Worm (Caenorhabditis elegans): Measurements from ENCODE around the gene pfd-4.

DNA sequence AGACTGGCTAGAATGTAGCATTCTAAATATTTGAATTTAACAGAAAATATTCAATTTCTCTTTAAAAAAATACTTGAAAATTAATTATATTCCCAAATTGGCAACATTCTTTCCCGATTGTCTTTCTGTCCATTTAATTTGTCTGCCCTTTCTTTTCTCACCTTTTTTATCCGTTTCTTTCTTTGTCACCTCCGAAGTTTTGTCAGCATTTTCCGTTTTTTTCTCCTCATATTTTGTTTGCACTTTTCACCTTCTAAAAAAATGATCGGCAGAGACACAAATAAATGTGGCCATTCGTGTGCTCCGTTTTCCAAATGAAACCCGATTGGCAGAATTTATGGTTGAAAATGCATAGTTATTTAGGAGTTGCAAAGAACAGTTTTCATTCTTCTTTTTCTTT, 1.1 kb downstream of the pfd-4 start:
- TF ChIP-seq hnd-1 (tag; optimal IDR thresholded peaks at IDR 0.05) (no peak), hmbx-1 (tag; optimal IDR thresholded peaks at IDR 0.05) (no peak), ama-1 (optimal IDR thresholded peaks at IDR 0.05) (no peak), ceh-13 (GFP tag; optimal IDR thresholded peaks at IDR 0.05) (no peak), aly-1 (tag; optimal IDR thresholded peaks at IDR 0.05) (no peak), ets-7 (tag; optimal IDR thresholded peaks at IDR 0.05) (no peak), sea-1 (GFP tag; conservative IDR thresholded peaks at IDR 0.05) (no peak), B0310.2 (tag; optimal IDR thresholded peaks at IDR 0.05) (no peak), flt-1 (GFP tag; IDR thresholded peaks at IDR 0.05) (no peak), tbx-37 (GFP tag; conservative IDR thresholded peaks at IDR 0.05) (no peak), F13C5.2 (tag; optimal IDR thresholded peaks at IDR 0.05) (no peak), tbx-11 (GFP tag; IDR thresholded peaks at IDR 0.05) (no peak)

All from whole organism, early embryonic.